Fruit fly (Drosophila melanogaster): ENCODE data around the gene fred.

DNA sequence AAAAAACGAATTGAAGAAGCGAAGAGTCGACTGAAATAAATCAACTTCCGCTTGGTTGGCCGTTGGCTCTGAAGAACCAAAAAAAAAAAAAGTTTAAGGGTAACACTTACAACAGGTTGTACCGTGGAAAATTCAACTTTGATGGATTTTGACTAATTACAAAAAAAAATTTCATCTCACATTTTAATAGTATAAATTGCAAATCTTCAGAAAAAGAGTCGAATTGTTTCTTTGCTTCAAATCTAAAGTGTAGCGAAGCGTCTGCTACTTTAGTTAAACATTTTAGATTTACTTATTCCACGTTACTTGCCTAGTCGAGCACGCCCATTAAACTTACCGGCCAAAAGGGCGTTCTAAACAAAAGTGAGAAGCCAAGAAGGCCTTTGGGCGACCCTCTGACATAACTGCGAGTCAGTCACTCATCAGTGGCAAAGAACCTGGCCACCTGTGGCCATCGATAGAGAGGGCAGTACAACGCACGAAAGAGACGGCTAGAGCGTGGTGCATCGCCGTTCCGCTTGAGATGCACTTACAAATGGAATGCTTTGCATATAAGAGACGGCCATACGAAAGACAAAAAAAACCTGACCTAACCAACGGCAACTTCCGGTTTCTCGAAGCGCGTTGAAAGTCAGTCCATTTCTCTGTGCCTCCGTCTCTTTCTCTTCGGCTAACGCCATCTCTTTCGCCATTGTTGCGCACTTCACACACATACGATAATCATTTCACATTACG, 30.3 kb upstream of the fred start:
- no peak for TF ChIP-seq pan (optimal IDR thresholded peaks at IDR 0.05)
- no peak for TF ChIP-seq psq (optimal IDR thresholded peaks at IDR 0.05)
